Worm (Caenorhabditis elegans) whole organism, young adult: Measurements from ENCODE around the gene F57B9.8.

Experiments
- B0019.2 ChIP-seq: fragments of 200-800 bp; sonication (Bioruptor generic); conservative IDR thresholded peaks from 2 replicates; pipeline ENCODE4 v1.3.6; 2022; ENCODE audit warnings: missing genetic modification reagents, missing genetic modification characterization, missing compliant biosample characterization
- B0336.3 ChIP-seq: fragments of 200-800 bp; sonication (Bioruptor generic); IDR thresholded peaks from 2 replicates; pipeline ENCODE4 v1.3.6; 2022; ENCODE audit warnings: missing genetic modification characterization, missing compliant biosample characterization
- F33H1.4 ChIP-seq: fragments of 200-800 bp; sonication (Bioruptor generic); IDR thresholded peaks from 2 replicates; pipeline ENCODE4 v1.3.6; 2022; ENCODE audit warnings: missing genetic modification reagents, missing genetic modification characterization, missing compliant biosample characterization
- F39B2.1 ChIP-seq: fragments of 200-800 bp; sonication (Bioruptor generic); IDR thresholded peaks from 2 replicates; pipeline ENCODE4 v1.3.6; 2022; ENCODE audit warnings: missing genetic modification reagents, missing genetic modification characterization, missing compliant biosample characterization
- F49E8.2 ChIP-seq: sonication (generic microtip); optimal IDR thresholded peaks from 3 replicates; lab custom pipeline; 2017; ENCODE audit warnings: missing genetic modification characterization, mild to moderate bottlenecking, missing compliant biosample characterization, antibody characterized with exemption, moderate library complexity; ENCODE audit not compliant: insufficient read depth
- F57C9.4 ChIP-seq: sonication (generic microtip); optimal IDR thresholded peaks from 2 replicates; lab custom pipeline; 2017; ENCODE audit warnings: mild to moderate bottlenecking, missing genetic modification characterization, missing compliant biosample characterization
- K12H6.12 ChIP-seq: fragments of 200-800 bp; sonication (Bioruptor generic); optimal IDR thresholded peaks from 2 replicates; lab custom pipeline; 2018; ENCODE audit warnings: mild to moderate bottlenecking, missing genetic modification characterization, missing compliant biosample characterization
- Y53G8AR.9 ChIP-seq: fragments of 200-800 bp; sonication (Bioruptor generic); conservative IDR thresholded peaks from 2 replicates; pipeline ENCODE4 v1.3.6; 2022; ENCODE audit warnings: missing genetic modification reagents, missing genetic modification characterization, missing compliant biosample characterization
- ZK185.1 ChIP-seq: sonication (generic microtip); optimal IDR thresholded peaks from 2 replicates; lab custom pipeline; 2016; ENCODE audit warnings: mild to moderate bottlenecking, missing genetic modification characterization, missing compliant biosample characterization; ENCODE audit not compliant: poor library complexity, severe bottlenecking
- athp-1 ChIP-seq: sonication (generic microtip); optimal IDR thresholded peaks from 2 replicates; lab custom pipeline; 2017; ENCODE audit warnings: mild to moderate bottlenecking, missing genetic modification characterization, missing compliant biosample characterization
- attf-3 ChIP-seq: fragments of 200-800 bp; sonication (Bioruptor generic); conservative IDR thresholded peaks from 2 replicates; pipeline ENCODE4 v1.3.6; 2022; ENCODE audit warnings: missing genetic modification reagents, missing genetic modification characterization, missing compliant biosample characterization
- attf-6 ChIP-seq: fragments of 200-800 bp; sonication (Bioruptor generic); IDR thresholded peaks from 2 replicates; pipeline ENCODE4 v1.3.6; 2022; ENCODE audit warnings: missing genetic modification reagents, missing genetic modification characterization, missing compliant biosample characterization
- cebp-1 ChIP-seq, 2 experiments: fragments of 200-800 bp in 1 of 2; sonication (Bioruptor generic) in 1 of 2; sonication (generic microtip) in 1 of 2; IDR thresholded peaks in 1 of 2; optimal IDR thresholded peaks in 1 of 2; 2 replicates each; pipeline versions ENCODE4 v1.3.6 to Lab custom; 2017 to 2022; ENCODE audit warnings: missing compliant biosample characterization in 2 of 2, missing genetic modification characterization in 2 of 2, mild to moderate bottlenecking in 1 of 2, missing genetic modification reagents in 1 of 2, moderate library complexity in 1 of 2
- cebp-2 ChIP-seq: fragments of 200-800 bp; sonication (Bioruptor generic); IDR thresholded peaks from 2 replicates; pipeline ENCODE4 v1.3.6; 2022; ENCODE audit warnings: missing genetic modification characterization, missing compliant biosample characterization
- die-1 ChIP-seq: sonication (generic microtip); optimal IDR thresholded peaks from 2 replicates; lab custom pipeline; 2016; ENCODE audit warnings: missing genotype, mild to moderate bottlenecking, missing genetic modification characterization, missing compliant biosample characterization
- efl-1 ChIP-seq: fragments of 150-350 bp; optimal IDR thresholded peaks from 2 replicates; lab custom pipeline; 2014; ENCODE audit warnings: missing biosample characterization, missing genetic modification reagents, missing genetic modification characterization
- egrh-3 ChIP-seq: fragments of 200-800 bp; sonication (Bioruptor generic); IDR thresholded peaks from 2 replicates; pipeline ENCODE4 v1.3.6; 2022; ENCODE audit warnings: missing genetic modification reagents, missing genetic modification characterization, missing compliant biosample characterization
- ekl-4 ChIP-seq: fragments of 200-800 bp; sonication (Bioruptor generic); IDR thresholded peaks from 2 replicates; pipeline ENCODE4 v1.3.6; 2022; ENCODE audit warnings: missing genetic modification reagents, missing genetic modification characterization, missing compliant biosample characterization
- gei-17 ChIP-seq: fragments of 200-800 bp; sonication (Bioruptor generic); optimal IDR thresholded peaks from 2 replicates; lab custom pipeline; 2018; ENCODE audit warnings: mild to moderate bottlenecking, missing genetic modification characterization, missing compliant biosample characterization
- him-1 ChIP-seq: sonication (generic microtip); optimal IDR thresholded peaks from 2 replicates; lab custom pipeline; 2016; ENCODE audit warnings: missing genotype, missing genetic modification reagents, missing genetic modification characterization, missing compliant biosample characterization
- hmg-1.2 ChIP-seq: fragments of 200-800 bp; sonication (Bioruptor generic); IDR thresholded peaks from 2 replicates; pipeline ENCODE4 v1.3.6; 2022; ENCODE audit warnings: missing genetic modification reagents, missing genetic modification characterization, missing compliant biosample characterization
- lag-1 ChIP-seq: fragments of 200-800 bp; sonication (Bioruptor generic); IDR thresholded peaks from 2 replicates; pipeline ENCODE4 v1.3.6; 2022; ENCODE audit warnings: missing genetic modification reagents, missing genetic modification characterization, missing compliant biosample characterization
- lin-35 ChIP-seq, 3 experiments: fragments of 150-350 bp in 2 of 3; sonication (generic microtip) in 1 of 3; optimal IDR thresholded peaks; 2 replicates each; lab custom pipeline; 2014 to 2018; ENCODE audit warnings: missing biosample characterization in 3 of 3, missing genetic modification characterization in 3 of 3, missing genetic modification reagents in 3 of 3
- lin-54 ChIP-seq: fragments of 200-800 bp; sonication (Bioruptor generic); optimal IDR thresholded peaks from 2 replicates; lab custom pipeline; 2018; ENCODE audit warnings: mild to moderate bottlenecking, missing genetic modification characterization, missing compliant biosample characterization
- lsl-1 ChIP-seq: fragments of 200-800 bp; sonication (Bioruptor generic); optimal IDR thresholded peaks from 2 replicates; lab custom pipeline; 2018; ENCODE audit warnings: mild to moderate bottlenecking, missing genetic modification characterization, moderate library complexity, missing compliant biosample characterization
- madf-10 ChIP-seq: sonication (generic microtip); optimal IDR thresholded peaks from 2 replicates; lab custom pipeline; 2016; ENCODE audit warnings: mild to moderate bottlenecking, missing genetic modification characterization, missing compliant biosample characterization
- madf-3 ChIP-seq: fragments of 200-800 bp; sonication (Bioruptor generic); IDR thresholded peaks from 2 replicates; pipeline ENCODE4 v1.3.6; 2022; ENCODE audit warnings: missing genetic modification reagents, missing genetic modification characterization, missing compliant biosample characterization
- madf-8 ChIP-seq: fragments of 200-800 bp; sonication (Bioruptor generic); conservative IDR thresholded peaks from 2 replicates; pipeline ENCODE4 v1.3.6; 2022; ENCODE audit warnings: missing genetic modification reagents, missing genetic modification characterization, missing compliant biosample characterization
- mcd-1 ChIP-seq: fragments of 200-800 bp; sonication (Bioruptor generic); IDR thresholded peaks from 2 replicates; pipeline ENCODE4 v1.3.6; 2022; ENCODE audit warnings: missing genetic modification reagents, missing genetic modification characterization, missing compliant biosample characterization
- nfya-2 ChIP-seq: fragments of 200-800 bp; sonication (Bioruptor generic); IDR thresholded peaks from 2 replicates; pipeline ENCODE4 v1.3.6; 2022; ENCODE audit warnings: missing genetic modification reagents, missing genetic modification characterization, missing compliant biosample characterization
- nhr-179 ChIP-seq: sonication (generic microtip); optimal IDR thresholded peaks from 2 replicates; lab custom pipeline; 2016; ENCODE audit warnings: mild to moderate bottlenecking, missing genetic modification characterization, missing compliant biosample characterization
- nhr-80 ChIP-seq: sonication (generic microtip); optimal IDR thresholded peaks from 2 replicates; lab custom pipeline; 2016; ENCODE audit warnings: missing genetic modification characterization, missing compliant biosample characterization
- nhr-90 ChIP-seq: sonication (generic microtip); optimal IDR thresholded peaks from 2 replicates; lab custom pipeline; 2016; ENCODE audit warnings: missing genotype, mild to moderate bottlenecking, missing genetic modification characterization, missing compliant biosample characterization
- rcor-1 ChIP-seq: fragments of 200-800 bp; sonication (Bioruptor generic); IDR thresholded peaks from 2 replicates; pipeline ENCODE4 v1.3.6; 2022; ENCODE audit warnings: missing genetic modification reagents, missing genetic modification characterization, missing compliant biosample characterization
- repo-1 ChIP-seq: sonication (generic microtip); optimal IDR thresholded peaks from 2 replicates; lab custom pipeline; 2017; ENCODE audit warnings: mild to moderate bottlenecking, missing genetic modification characterization, missing compliant biosample characterization
- sdz-38 ChIP-seq: sonication (generic microtip); optimal IDR thresholded peaks from 2 replicates; lab custom pipeline; 2016; ENCODE audit warnings: missing genotype, missing genetic modification characterization, missing compliant biosample characterization
- snpc-1.1 ChIP-seq: sonication (generic microtip); optimal IDR thresholded peaks from 2 replicates; lab custom pipeline; 2017; ENCODE audit warnings: missing genetic modification characterization, mild to moderate bottlenecking, missing compliant biosample characterization, antibody characterized with exemption, moderate library complexity, missing genotype, missing genetic modification reagents; ENCODE audit not compliant: insufficient read depth
- snpc-3.4 ChIP-seq: sonication (generic microtip); optimal IDR thresholded peaks from 2 replicates; lab custom pipeline; 2017; ENCODE audit warnings: missing genetic modification characterization, mild to moderate bottlenecking, missing compliant biosample characterization, antibody characterized with exemption, moderate library complexity, missing genotype, missing genetic modification reagents
- snpc-4 ChIP-seq, 5 experiments: fragments of 150-350 bp in 1 of 5; sonication (generic microtip) in 4 of 5; optimal IDR thresholded peaks; 2 replicates each; lab custom pipeline; 2014 to 2018; ENCODE audit warnings: missing genetic modification characterization in 5 of 5, missing biosample characterization in 3 of 5, antibody characterized with exemption in 2 of 5, mild to moderate bottlenecking in 2 of 5, missing compliant biosample characterization in 2 of 5, missing genotype in 2 of 5, moderate library complexity in 2 of 5, missing genetic modification reagents in 1 of 5
- tlf-1 ChIP-seq: fragments of 200-800 bp; sonication (Bioruptor generic); optimal IDR thresholded peaks from 2 replicates; lab custom pipeline; 2018; ENCODE audit warnings: mild to moderate bottlenecking, missing genetic modification characterization, missing compliant biosample characterization
- zim-3 ChIP-seq: sonication (generic microtip); optimal IDR thresholded peaks from 2 replicates; lab custom pipeline; 2017; ENCODE audit warnings: mild to moderate bottlenecking, missing genetic modification characterization, moderate library complexity, missing compliant biosample characterization

The F57B9.8 gene

DNA sequence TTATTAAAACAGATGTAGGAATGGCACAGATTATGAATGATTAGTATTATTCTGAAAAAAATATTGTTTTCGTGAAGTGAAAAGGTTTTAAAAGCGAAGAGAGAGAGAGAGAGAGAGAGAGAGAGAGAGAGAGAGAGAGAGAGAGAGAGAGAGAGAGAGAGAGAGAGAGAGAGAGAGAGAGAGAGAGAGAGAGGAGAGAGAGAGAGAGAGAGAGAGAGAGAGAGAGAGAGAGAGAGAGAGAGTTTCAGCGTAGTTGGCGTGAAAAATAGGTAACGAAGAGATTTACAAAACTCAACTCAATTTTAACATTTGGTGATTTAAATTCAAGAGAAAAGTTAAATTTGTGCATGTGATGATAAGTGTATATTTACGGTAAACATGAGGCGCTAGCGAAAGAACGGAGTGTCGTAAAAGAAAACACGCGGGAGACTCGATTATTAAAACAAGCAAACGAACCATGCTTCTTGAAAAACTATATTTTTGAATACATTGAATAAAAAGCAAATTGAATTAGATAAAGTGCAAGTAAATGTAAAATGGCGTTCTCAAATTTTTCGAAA is 33.0 kb upstream of the F57B9.8 start, which contains the start of gene panl-2:
Gene panl-2, minus strand, starts transcription at position 51 of the 560 bp plus-strand sequence.
- TF ChIP-seq attf-6 (GFP tag; lab: Robert Waterston, UW) (no peak), attf-3 (peak; percentile 88), athp-1 (no peak), F49E8.2 (peak; percentile 47), egrh-3 (GFP tag; lab: Robert Waterston, UW) (peak; percentile 49; the same call in 1 of the 2 replicates), zim-3 (tag; lab: Kevin White, UChicago) (no peak), lin-35 (GFP tag; optimal IDR thresholded peaks at IDR 0.05; lab: Kevin White, UChicago) (peak in 1 of 3 experiments; percentile 52)
- TF ChIP-seq, all 124 proteins: peak for 4

DNA sequence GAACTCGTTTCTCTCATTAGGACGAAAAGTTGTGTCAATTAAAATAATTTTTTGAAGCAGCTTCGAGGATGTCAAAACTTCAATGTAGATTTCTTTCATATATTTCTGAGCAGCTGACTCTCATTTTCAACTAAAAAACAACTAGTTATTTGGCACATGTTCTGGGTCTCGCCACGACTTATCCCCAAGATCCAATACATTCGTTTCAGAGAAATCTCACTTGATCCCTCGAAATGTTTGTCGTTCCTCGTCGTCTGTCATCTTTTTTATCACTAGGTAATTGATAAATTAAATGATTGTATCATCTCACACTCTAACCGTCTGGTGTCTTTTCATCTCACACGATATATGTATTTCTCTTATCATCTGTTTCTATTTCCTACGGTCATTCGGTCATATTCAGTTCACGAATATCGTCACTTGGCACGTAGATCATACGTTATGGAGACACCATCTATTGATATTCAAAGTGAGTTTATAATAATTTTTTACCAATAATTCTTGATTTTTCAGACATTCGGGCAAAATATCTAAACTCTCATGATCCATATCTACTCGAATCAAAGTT is 26.9 kb upstream of the F57B9.8 start, which contains the start of the genes rpn-6.1 and F57B9.1:
Gene rpn-6.1, minus strand, starts transcription at position 65 of the 568 bp plus-strand sequence.
Gene F57B9.1, plus strand, starts transcription at position 154 of the 568 bp plus-strand sequence.
- no peak for TF ChIP-seq nfya-2 (GFP tag; lab: Robert Waterston, UW)
- TF ChIP-seq lsl-1: no peak
- peak; percentile 13 for TF ChIP-seq ZK185.1 (tag; lab: Kevin White, UChicago)
- no peak for TF ChIP-seq cebp-1 (GFP tag; IDR thresholded peaks at IDR 0.05; lab: Robert Waterston, UW)
- TF ChIP-seq cebp-1 (tag; optimal IDR thresholded peaks at IDR 0.05; lab: Kevin White, UChicago): peak; percentile 22
- no peak for TF ChIP-seq F39B2.1 (GFP tag; lab: Robert Waterston, UW)
- peak; percentile 23 for TF ChIP-seq nhr-80 (tag; lab: Kevin White, UChicago)
- 0 out of 2 replicates have a peak, but pooled peaks have one; percentile 12 for TF ChIP-seq hmg-1.2
- no peak for TF ChIP-seq sdz-38

DNA sequence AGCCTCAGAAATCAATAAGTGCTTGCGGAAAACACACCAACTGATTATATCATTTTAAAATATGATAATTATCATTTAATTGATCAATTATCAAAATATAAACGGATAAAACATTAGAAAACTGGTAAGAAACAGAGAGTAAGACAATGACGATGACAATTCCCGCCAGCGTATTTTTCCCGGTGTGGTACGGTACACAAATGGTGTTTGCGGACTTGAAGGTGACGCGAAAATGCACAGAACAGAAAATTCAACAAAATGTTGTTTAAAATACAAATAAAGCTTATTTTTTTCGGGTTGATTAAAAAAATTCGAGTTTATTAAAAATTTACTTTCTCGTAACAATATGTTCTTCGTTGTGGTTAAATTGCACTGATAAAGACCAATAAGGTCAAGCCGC is 26.0 kb upstream of the F57B9.8 start:
- TF ChIP-seq nhr-179 (no peak), B0019.2 (0 out of 2 replicates have a peak, but pooled peaks have one; percentile 5), die-1 (tag; lab: Kevin White, UChicago) (no peak), repo-1 (no peak), F39B2.1 (GFP tag; lab: Robert Waterston, UW) (no peak), snpc-1.1 (peak; percentile 15), mcd-1 (GFP tag; lab: Robert Waterston, UW) (0 out of 2 replicates have a peak, but pooled peaks have one; percentile 9), cebp-2 (GFP tag; lab: Robert Waterston, UW) (no peak), B0336.3 (no peak), madf-3 (GFP tag; lab: Robert Waterston, UW) (peak; percentile 77), zim-3 (tag; lab: Kevin White, UChicago) (no peak), F49E8.2 (peak; percentile 13), sdz-38 (no peak), madf-8 (GFP tag; lab: Robert Waterston, UW) (peak; percentile 85), F33H1.4 (GFP tag; lab: Robert Waterston, UW) (peak; percentile 72), F57C9.4 (tag; lab: Kevin White, UChicago) (no peak), K12H6.12 (tag; lab: Kevin White, UChicago) (peak; percentile 11), ekl-4 (GFP tag; lab: Robert Waterston, UW) (peak; percentile 33; the same call in 1 of the 2 replicates), snpc-4 (GFP tag; optimal IDR thresholded peaks at IDR 0.05; lab: Kevin White, UChicago) (no peak), snpc-4 (tag; optimal IDR thresholded peaks at IDR 0.05; lab: Kevin White, UChicago) (peak in 1 of 4 experiments; percentile 4), rcor-1 (GFP tag; lab: Robert Waterston, UW) (peak; percentile 33; the same call in 1 of the 2 replicates), gei-17 (GFP tag; lab: Kevin White, UChicago) (no peak), Y53G8AR.9 (GFP tag; lab: Robert Waterston, UW) (no peak), nhr-90 (tag; lab: Kevin White, UChicago) (no peak), lag-1 (GFP tag; lab: Robert Waterston, UW) (no peak), efl-1 (GFP tag; lab: Kevin White, UChicago) (peak; percentile 98), lin-54 (peak; percentile 64), snpc-3.4 (tag; lab: Kevin White, UChicago) (peak; percentile 38), madf-10 (tag; lab: Kevin White, UChicago) (no peak), him-1 (tag; lab: Kevin White, UChicago) (peak; percentile 86), tlf-1 (GFP tag; lab: Kevin White, UChicago) (peak; percentile 42)
